Fruit fly (Drosophila melanogaster) whole organism, embryonic: ENCODE data around the gene AP-1mu.

Experiments used
- Ada2b ChIP-seq: fragments of 200-800 bp; sonication (Bioruptor generic); IDR thresholded peaks from 2 replicates; pipeline ENCODE4 v1.3.6; 2022; ENCODE audit warnings: missing biosample characterization, missing genetic modification characterization
- CG1024 ChIP-seq: fragments of 200-800 bp; sonication (Bioruptor generic); IDR thresholded peaks from 2 replicates; pipeline ENCODE4 v1.3.6; 2022; ENCODE audit warnings: missing biosample characterization, missing genetic modification characterization
- CG10654 ChIP-seq: fragments of 200-800 bp; sonication (Bioruptor generic); optimal IDR thresholded peaks from 2 replicates; lab custom pipeline; 2016; ENCODE audit warnings: missing biosample characterization, missing genetic modification characterization
- CG11085 ChIP-seq: fragments of 200-800 bp; sonication (Bioruptor generic); IDR thresholded peaks from 2 replicates; pipeline ENCODE4 v1.3.6; 2022; ENCODE audit warnings: missing biosample characterization, missing genetic modification characterization
- CG11093 ChIP-seq: fragments of 200-800 bp; sonication (Bioruptor generic); IDR thresholded peaks from 3 replicates; pipeline ENCODE4 v1.3.6; 2022; ENCODE audit warnings: missing biosample characterization, missing genetic modification characterization
- CG12299 ChIP-seq: fragments of 200-800 bp; sonication (Bioruptor generic); optimal IDR thresholded peaks from 2 replicates; lab custom pipeline; 2018; ENCODE audit warnings: missing biosample characterization, mild to moderate bottlenecking, missing genetic modification characterization
- CG15514 ChIP-seq: fragments of 200-800 bp; sonication (Bioruptor generic); optimal IDR thresholded peaks from 3 replicates; lab custom pipeline; 2017; ENCODE audit warnings: missing biosample characterization, missing genetic modification characterization, mild to moderate bottlenecking, moderate library complexity, missing genetic modification reagents
- CG18262 ChIP-seq: fragments of 200-800 bp; optimal IDR thresholded peaks from 3 replicates; lab custom pipeline; 2019; ENCODE audit warnings: missing biosample characterization, mild to moderate bottlenecking, missing genetic modification characterization, moderate library complexity
- CG2678 ChIP-seq: fragments of 200-800 bp; sonication (Bioruptor generic); optimal IDR thresholded peaks from 3 replicates; lab custom pipeline; 2019; ENCODE audit warnings: missing biosample characterization, mild to moderate bottlenecking, missing genetic modification characterization, moderate library complexity
- CG32532 ChIP-seq: fragments of 200-800 bp; sonication (Bioruptor generic); IDR thresholded peaks from 2 replicates; pipeline ENCODE4 v1.3.6; 2022; ENCODE audit warnings: missing biosample characterization, missing genetic modification characterization
- CG4617 ChIP-seq: fragments of 200-800 bp; sonication (Bioruptor generic); optimal IDR thresholded peaks from 3 replicates; lab custom pipeline; 2016; ENCODE audit warnings: missing biosample characterization, missing genetic modification characterization, borderline replicate concordance
- CG5245 ChIP-seq: fragments of 200-800 bp; sonication (Bioruptor generic); optimal IDR thresholded peaks from 3 replicates; lab custom pipeline; 2016; ENCODE audit warnings: missing biosample characterization, missing genetic modification characterization
- CG6654 ChIP-seq: fragments of 200-800 bp; sonication (Bioruptor generic); optimal IDR thresholded peaks from 2 replicates; lab custom pipeline; 2017; ENCODE audit warnings: missing biosample characterization, mild to moderate bottlenecking, missing genetic modification characterization
- CG6689 ChIP-seq: fragments of 200-800 bp; sonication (Bioruptor generic); IDR thresholded peaks from 2 replicates; pipeline ENCODE4 v1.3.6; 2022; ENCODE audit warnings: missing biosample characterization, missing genetic modification characterization
- CG7556 ChIP-seq: fragments of 200-800 bp; sonication (Bioruptor generic); optimal IDR thresholded peaks from 2 replicates; lab custom pipeline; 2017; ENCODE audit warnings: missing biosample characterization, mild to moderate bottlenecking, missing genetic modification characterization
- CG7745 ChIP-seq: fragments of 200-800 bp; sonication (Bioruptor generic); optimal IDR thresholded peaks from 2 replicates; lab custom pipeline; 2018; ENCODE audit warnings: missing biosample characterization, mild to moderate bottlenecking, missing genetic modification characterization, moderate library complexity
- CG7963 ChIP-seq: fragments of 200-800 bp; sonication (Bioruptor generic); IDR thresholded peaks from 3 replicates; pipeline ENCODE4 v1.3.6; 2022; ENCODE audit warnings: missing biosample characterization, missing genetic modification characterization; ENCODE audit not compliant: partially characterized antibody
- CG8089 ChIP-seq: fragments of 200-800 bp; sonication (Bioruptor generic); optimal IDR thresholded peaks from 3 replicates; lab custom pipeline; 2016; ENCODE audit warnings: missing biosample characterization, missing genetic modification characterization
- CG8359 ChIP-seq: fragments of 200-800 bp; sonication (Bioruptor generic); optimal IDR thresholded peaks from 2 replicates; lab custom pipeline; 2017; ENCODE audit warnings: missing biosample characterization, mild to moderate bottlenecking, missing genetic modification characterization, borderline replicate concordance
- CG9876 ChIP-seq: fragments of 200-800 bp; sonication (Bioruptor generic); optimal IDR thresholded peaks from 2 replicates; lab custom pipeline; 2016; ENCODE audit warnings: missing biosample characterization, missing genetic modification characterization
- Dll ChIP-seq: fragments of 200-800 bp; sonication (Bioruptor generic); IDR thresholded peaks from 4 replicates; pipeline ENCODE4 v1.3.6; 2022; ENCODE audit warnings: missing biosample characterization, missing genetic modification characterization; ENCODE audit not compliant: partially characterized antibody
- E2f1 ChIP-seq: fragments of 200-800 bp; sonication (Bioruptor generic); IDR thresholded peaks from 2 replicates; pipeline ENCODE4 v1.3.6; 2022; ENCODE audit warnings: missing biosample characterization, missing genetic modification characterization
- Fer2 ChIP-seq: fragments of 200-800 bp; sonication (Bioruptor generic); optimal IDR thresholded peaks from 2 replicates; lab custom pipeline; 2018; ENCODE audit warnings: missing biosample characterization, mild to moderate bottlenecking, missing genetic modification characterization, moderate library complexity
- H2.0 ChIP-seq: fragments of 200-800 bp; sonication (Bioruptor generic); IDR thresholded peaks from 2 replicates; pipeline ENCODE4 v1.3.6; 2022; ENCODE audit warnings: missing biosample characterization, missing genetic modification characterization
- HHEX ChIP-seq: fragments of 200-800 bp; sonication (Bioruptor generic); optimal IDR thresholded peaks from 3 replicates; lab custom pipeline; 2017; ENCODE audit warnings: missing biosample characterization, mild to moderate bottlenecking, missing genetic modification characterization, missing genetic modification reagents
- Hand ChIP-seq: fragments of 200-800 bp; sonication (Bioruptor generic); optimal IDR thresholded peaks from 2 replicates; lab custom pipeline; 2017; ENCODE audit warnings: mild to moderate bottlenecking, missing biosample characterization, missing genetic modification reagents, missing genetic modification characterization
- HmgD ChIP-seq: fragments of 200-800 bp; sonication (Bioruptor generic); optimal IDR thresholded peaks from 3 replicates; lab custom pipeline; 2016; ENCODE audit warnings: missing biosample characterization, missing genetic modification characterization
- HmgZ ChIP-seq: fragments of 200-800 bp; sonication (Bioruptor generic); optimal IDR thresholded peaks from 2 replicates; lab custom pipeline; 2018; ENCODE audit warnings: missing biosample characterization, mild to moderate bottlenecking, missing genetic modification characterization
- Lpt ChIP-seq: fragments of >200 bp; optimal IDR thresholded peaks from 2 replicates; lab custom pipeline; 2018; ENCODE audit warnings: missing biosample characterization, missing genetic modification characterization
- Med ChIP-seq: fragments of 200-800 bp; sonication (Bioruptor generic); peaks from one replicate; lab custom pipeline; 2016; ENCODE audit warnings: missing biosample characterization, missing genetic modification characterization, mild to moderate bottlenecking, inconsistent platforms, moderate library complexity
- Myb ChIP-seq: fragments of 200-800 bp; sonication (Bioruptor generic); optimal IDR thresholded peaks from 2 replicates; lab custom pipeline; 2016; ENCODE audit warnings: missing biosample characterization, missing genetic modification characterization
- Oaz ChIP-seq: fragments of 200-800 bp; sonication (Bioruptor generic); IDR thresholded peaks from 2 replicates; pipeline ENCODE4 v1.3.6; 2022; ENCODE audit warnings: missing biosample characterization, missing genetic modification characterization
- Sry-β ChIP-seq: fragments of 200-800 bp; sonication (Bioruptor generic); optimal IDR thresholded peaks from 2 replicates; lab custom pipeline; 2018; ENCODE audit warnings: missing biosample characterization, mild to moderate bottlenecking, missing genetic modification characterization, moderate library complexity
- Sry-δ ChIP-seq: fragments of 200-800 bp; sonication (Bioruptor generic); optimal IDR thresholded peaks from 2 replicates; lab custom pipeline; 2016; ENCODE audit warnings: missing biosample characterization, missing genetic modification characterization
- ap ChIP-seq: fragments of 200-800 bp; sonication (Bioruptor generic); IDR thresholded peaks from 2 replicates; pipeline ENCODE4 v1.3.6; 2022; ENCODE audit warnings: missing biosample characterization, missing genetic modification characterization
- bbx ChIP-seq: fragments of 200-800 bp; sonication (Bioruptor generic); IDR thresholded peaks from 2 replicates; pipeline ENCODE4 v1.3.6; 2022; ENCODE audit warnings: missing biosample characterization, missing genetic modification characterization; ENCODE audit not compliant: partially characterized antibody
- crc ChIP-seq: fragments of 200-800 bp; sonication (Bioruptor generic); optimal IDR thresholded peaks from 2 replicates; lab custom pipeline; 2016; ENCODE audit warnings: missing biosample characterization, missing genetic modification characterization
- crp ChIP-seq, 2 experiments: fragments of 200-800 bp; sonication (Bioruptor generic); optimal IDR thresholded peaks; 2 replicates in 1 of 2; 3 replicates in 1 of 2; lab custom pipeline; 2017; ENCODE audit warnings: missing biosample characterization in 2 of 2, missing genetic modification characterization in 2 of 2, mild to moderate bottlenecking in 1 of 2, moderate library complexity in 1 of 2
- dmrt11E ChIP-seq: fragments of 200-800 bp; sonication (Bioruptor generic); optimal IDR thresholded peaks from 3 replicates; lab custom pipeline; 2018; ENCODE audit warnings: missing biosample characterization, mild to moderate bottlenecking, missing genetic modification characterization, moderate library complexity
- en ChIP-seq: fragments of 200-800 bp; sonication (Bioruptor generic); optimal IDR thresholded peaks from 2 replicates; lab custom pipeline; 2016; ENCODE audit warnings: missing biosample characterization, missing genetic modification characterization
- eyg ChIP-seq: fragments of 200-800 bp; sonication (Bioruptor generic); optimal IDR thresholded peaks from 3 replicates; lab custom pipeline; 2016; ENCODE audit warnings: missing biosample characterization, missing genetic modification characterization
- fd96Cb ChIP-seq: fragments of 200-800 bp; sonication (Bioruptor generic); optimal IDR thresholded peaks from 2 replicates; lab custom pipeline; 2018; ENCODE audit warnings: missing biosample characterization, mild to moderate bottlenecking, missing genetic modification characterization, moderate library complexity
- prd ChIP-seq, 3 experiments: fragments of >200 bp in 2 of 3; fragments of 200-800 bp in 1 of 3; sonication (Bioruptor generic) in 1 of 3; optimal IDR thresholded peaks in 2 of 3; IDR thresholded peaks in 1 of 3; 2 replicates in 2 of 3; 3 replicates in 1 of 3; pipeline versions ENCODE4 v1.3.6 to Lab custom; 2017 to 2022; ENCODE audit warnings: missing biosample characterization in 1 of 3, missing genetic modification characterization in 1 of 3
- run ChIP-seq: fragments of 200-800 bp; sonication (Bioruptor generic); optimal IDR thresholded peaks from 3 replicates; lab custom pipeline; 2018; ENCODE audit warnings: missing biosample characterization, mild to moderate bottlenecking, missing genetic modification characterization
- ssp ChIP-seq: fragments of 200-800 bp; sonication (Bioruptor generic); IDR thresholded peaks from 2 replicates; pipeline ENCODE4 v1.3.6; 2022; ENCODE audit warnings: missing biosample characterization, missing genetic modification characterization
- tgo ChIP-seq: fragments of 200-800 bp; sonication (Bioruptor generic); IDR thresholded peaks from 3 replicates; pipeline ENCODE4 v1.3.6; 2022; ENCODE audit warnings: missing biosample characterization, missing genetic modification characterization
- unpg ChIP-seq: fragments of 200-800 bp; sonication (Bioruptor generic); optimal IDR thresholded peaks from 3 replicates; lab custom pipeline; 2018; ENCODE audit warnings: missing biosample characterization, mild to moderate bottlenecking, missing genetic modification characterization, moderate library complexity
- vnd ChIP-seq: fragments of 200-800 bp; sonication (Bioruptor generic); IDR thresholded peaks from 3 replicates; pipeline ENCODE4 v1.3.6; 2022; ENCODE audit warnings: missing biosample characterization, missing genetic modification characterization; ENCODE audit not compliant: partially characterized antibody

AP-1mu gene

DNA sequence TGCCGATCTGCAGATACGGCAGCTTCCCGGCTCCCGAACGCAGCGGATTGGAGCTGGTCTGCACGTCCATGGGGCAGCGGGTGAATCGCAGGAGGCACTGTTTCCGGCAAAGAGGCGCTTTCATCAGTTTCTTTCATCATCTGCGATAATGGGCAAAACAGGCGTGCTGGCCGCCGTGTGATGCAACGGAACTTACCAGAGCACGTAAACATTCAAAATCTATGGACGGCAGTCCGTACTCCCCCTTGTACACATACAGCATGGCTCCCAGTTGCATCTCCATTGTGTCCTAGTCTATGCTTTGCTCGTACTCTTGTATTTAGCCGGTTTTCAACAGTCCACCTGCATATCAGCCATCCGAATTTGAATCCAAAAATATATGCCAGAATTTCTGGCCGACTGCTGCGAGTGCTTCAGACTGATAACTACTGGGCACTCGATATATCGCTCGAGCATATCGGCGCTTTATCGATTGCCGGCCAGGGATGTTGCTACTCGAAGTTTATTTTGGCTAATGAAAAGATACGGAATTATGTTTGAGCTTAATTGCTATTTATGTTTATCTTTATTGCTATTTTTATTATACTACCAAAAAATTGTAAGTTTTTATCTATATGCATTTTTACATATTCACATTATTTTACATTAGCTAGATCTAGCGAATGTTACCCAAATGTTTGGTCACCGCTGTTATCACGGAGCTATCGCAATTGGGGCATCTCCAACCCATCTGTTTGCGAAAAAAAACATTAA lies 4.1 kb upstream of the AP-1mu start, which contains the start of the genes CG9393 and Vps45 (continued):
- TF ChIP-seq Med (GFP tag; lab: Kevin White, UChicago): peak; percentile 90
- TF ChIP-seq Sry-δ (GFP tag; lab: Kevin White, UChicago): peak; percentile 90
- no peak for TF ChIP-seq unpg (GFP tag; lab: Kevin White, UChicago)
- TF ChIP-seq CG6689: 0 out of 2 replicates have a peak, but pooled peaks have one; percentile 55
- peak; percentile 92 for TF ChIP-seq bbx
- TF ChIP-seq dmrt11E (tag; lab: Kevin White, UChicago): peak; percentile 59
- no peak for TF ChIP-seq Lpt
- TF ChIP-seq eyg: no peak
- TF ChIP-seq CG1024: no peak
- TF ChIP-seq CG18262 (tag; lab: Kevin White, UChicago): peak; percentile 53
- TF ChIP-seq CG2678 (tag; lab: Kevin White, UChicago): no peak
- TF ChIP-seq CG7963 (GFP tag; lab: Robert Waterston, UW): peak; percentile 87
- TF ChIP-seq en: no peak
- no peak for TF ChIP-seq CG12299
- peak; percentile 55 for TF ChIP-seq ssp (GFP tag; lab: Robert Waterston, UW)
- peak; percentile 16; the same call in 1 of the 2 replicates for TF ChIP-seq E2f1
- peak; percentile 10 for TF ChIP-seq CG5245 (GFP tag; lab: Kevin White, UChicago)
- TF ChIP-seq Myb: peak; percentile 72
- no peak for TF ChIP-seq CG11093 (GFP tag; lab: Robert Waterston, UW)
- peak; percentile 44 for TF ChIP-seq HmgD (GFP tag; lab: Kevin White, UChicago)
- peak; percentile 95 for TF ChIP-seq Dll (GFP tag; lab: Robert Waterston, UW)
- TF ChIP-seq CG10654: peak; percentile 59
- TF ChIP-seq CG4617 (GFP tag; lab: Kevin White, UChicago): peak; percentile 75
- peak; percentile 96 for TF ChIP-seq Sry-β
- peak; percentile 67 for TF ChIP-seq CG15514 (GFP tag; lab: Kevin White, UChicago)
- no peak for TF ChIP-seq Oaz (GFP tag; lab: Robert Waterston, UW)
- TF ChIP-seq run (tag; lab: Kevin White, UChicago): no peak
- no peak for TF ChIP-seq CG8359 (GFP tag; lab: Kevin White, UChicago)
- TF ChIP-seq CG7556 (GFP tag; lab: Kevin White, UChicago): peak; percentile 50
- no peak for TF ChIP-seq CG7745 (tag; lab: Kevin White, UChicago)
- no peak for TF ChIP-seq HHEX (GFP tag; lab: Kevin White, UChicago)
- peak; percentile 48; the same call in 1 of the 3 replicates for TF ChIP-seq tgo (GFP tag; lab: Robert Waterston, UW)
- peak; percentile 75 for TF ChIP-seq HmgZ (tag; lab: Kevin White, UChicago)
- TF ChIP-seq Hand: no peak
- TF ChIP-seq CG8089 (GFP tag; lab: Kevin White, UChicago): peak; percentile 46
- no peak for TF ChIP-seq crc (GFP tag; lab: Kevin White, UChicago)
- peak; percentile 95 for TF ChIP-seq vnd (GFP tag; lab: Robert Waterston, UW)
- no peak for TF ChIP-seq ap (GFP tag; lab: Robert Waterston, UW)
- TF ChIP-seq fd96Cb (tag; lab: Kevin White, UChicago): no peak
- TF ChIP-seq prd (optimal IDR thresholded peaks at IDR 0.05; lab: Kevin White, UChicago): no peak
- peak; percentile 66 for TF ChIP-seq prd (GFP tag; IDR thresholded peaks at IDR 0.05; lab: Robert Waterston, UW)
- TF ChIP-seq Fer2 (tag; lab: Kevin White, UChicago): peak; percentile 58
- TF ChIP-seq CG11085 (GFP tag; lab: Robert Waterston, UW): peak; percentile 49; the same call in 1 of the 2 replicates
- TF ChIP-seq H2.0 (GFP tag; lab: Robert Waterston, UW): no peak
- no peak for TF ChIP-seq CG6654 (GFP tag; lab: Kevin White, UChicago)
- peak; percentile 15; the same call in 1 of the 2 replicates for TF ChIP-seq Ada2b
- peak; percentile 28 to 82 for TF ChIP-seq crp (GFP tag; optimal IDR thresholded peaks at IDR 0.05; lab: Kevin White, UChicago)
- TF ChIP-seq CG32532 (GFP tag; lab: Robert Waterston, UW): peak; percentile 47
- TF ChIP-seq CG9876: peak; percentile 12
